Fruit fly (Drosophila melanogaster) whole organism, embryonic: ENCODE measurements around the gene Pex11c.

ENCODE experiments used
- Antp ChIP-seq: fragments of 200-800 bp; sonication (Bioruptor generic); optimal IDR thresholded peaks from 3 replicates; lab custom pipeline; 2016; ENCODE audit warnings: missing biosample characterization, missing genetic modification characterization
- CG10565 ChIP-seq: fragments of 200-800 bp; sonication (Bioruptor generic); optimal IDR thresholded peaks from 3 replicates; lab custom pipeline; 2016; ENCODE audit warnings: missing biosample characterization, mild to moderate bottlenecking, missing genetic modification characterization
- CG12071 ChIP-seq: fragments of 200-800 bp; sonication (Bioruptor generic); optimal IDR thresholded peaks from 3 replicates; lab custom pipeline; 2018; ENCODE audit warnings: missing biosample characterization, mild to moderate bottlenecking, missing genetic modification characterization
- CG14441 ChIP-seq: fragments of 200-800 bp; sonication (Bioruptor generic); IDR thresholded peaks from 2 replicates; pipeline ENCODE4 v1.3.6; 2022; ENCODE audit warnings: missing biosample characterization, missing genetic modification characterization
- CG17568 ChIP-seq: fragments of 200-800 bp; sonication (Bioruptor generic); optimal IDR thresholded peaks from 2 replicates; lab custom pipeline; 2018; ENCODE audit warnings: missing biosample characterization, mild to moderate bottlenecking, missing genetic modification characterization, moderate library complexity
- CG18764 ChIP-seq: fragments of 200-800 bp; sonication (Bioruptor generic); optimal IDR thresholded peaks from 3 replicates; lab custom pipeline; 2016; ENCODE audit warnings: missing biosample characterization, missing genetic modification characterization
- CG30403 ChIP-seq: fragments of 200-800 bp; sonication (Bioruptor generic); optimal IDR thresholded peaks from 3 replicates; lab custom pipeline; 2016; ENCODE audit warnings: missing biosample characterization, missing genetic modification characterization
- CG32532 ChIP-seq: fragments of 200-800 bp; sonication (Bioruptor generic); IDR thresholded peaks from 2 replicates; pipeline ENCODE4 v1.3.6; 2022; ENCODE audit warnings: missing biosample characterization, missing genetic modification characterization
- CG3281 ChIP-seq: fragments of 200-800 bp; sonication (Bioruptor generic); optimal IDR thresholded peaks from 3 replicates; lab custom pipeline; 2017; ENCODE audit warnings: missing biosample characterization, mild to moderate bottlenecking, missing genetic modification characterization
- CG34376 ChIP-seq: fragments of 200-800 bp; sonication (Bioruptor generic); optimal IDR thresholded peaks from 2 replicates; lab custom pipeline; 2018; ENCODE audit warnings: missing biosample characterization, mild to moderate bottlenecking, missing genetic modification characterization
- CG4360 ChIP-seq: fragments of 200-800 bp; sonication (Bioruptor generic); IDR thresholded peaks from 2 replicates; pipeline ENCODE4 v1.3.6; 2022; ENCODE audit warnings: missing biosample characterization, missing genetic modification characterization
- CG4820 ChIP-seq: fragments of 200-800 bp; sonication (Bioruptor generic); optimal IDR thresholded peaks from 3 replicates; lab custom pipeline; 2016; ENCODE audit warnings: missing biosample characterization, missing genetic modification characterization
- CG6175 ChIP-seq: fragments of 200-800 bp; sonication (Bioruptor generic); IDR thresholded peaks from 3 replicates; pipeline ENCODE4 v1.3.6; 2022; ENCODE audit warnings: missing biosample characterization, missing genetic modification characterization
- CG6813 ChIP-seq: fragments of 200-800 bp; sonication (Bioruptor generic); optimal IDR thresholded peaks from 2 replicates; lab custom pipeline; 2017; ENCODE audit warnings: missing biosample characterization, missing genetic modification characterization, mild to moderate bottlenecking, moderate library complexity, missing genetic modification reagents
- CG8290 ChIP-seq, 3 experiments: fragments of 200-800 bp; sonication (Bioruptor generic); optimal IDR thresholded peaks; 2 replicates each; lab custom pipeline; 2016 to 2019; ENCODE audit warnings: missing biosample characterization in 3 of 3, missing genetic modification characterization in 3 of 3, mild to moderate bottlenecking in 2 of 3, moderate library complexity in 1 of 3
- CG8924 ChIP-seq: fragments of 200-800 bp; optimal IDR thresholded peaks from 3 replicates; lab custom pipeline; 2019; ENCODE audit warnings: missing biosample characterization, mild to moderate bottlenecking, missing genetic modification characterization, moderate library complexity
- Dfd ChIP-seq, 2 experiments: fragments of >200 bp; optimal IDR thresholded peaks; 2 replicates each; lab custom pipeline; 2017; ENCODE audit warnings: missing biosample characterization in 2 of 2, missing genetic modification characterization in 2 of 2
- Dll ChIP-seq: fragments of 200-800 bp; sonication (Bioruptor generic); IDR thresholded peaks from 4 replicates; pipeline ENCODE4 v1.3.6; 2022; ENCODE audit warnings: missing biosample characterization, missing genetic modification characterization; ENCODE audit not compliant: partially characterized antibody
- Doc3 ChIP-seq: fragments of 200-800 bp; sonication (Bioruptor generic); IDR thresholded peaks from 3 replicates; pipeline ENCODE4 v1.3.6; 2022; ENCODE audit warnings: missing biosample characterization, missing genetic modification characterization; ENCODE audit not compliant: partially characterized antibody
- E2f2 ChIP-seq: fragments of 200-800 bp; sonication (Bioruptor generic); IDR thresholded peaks from 2 replicates; pipeline ENCODE4 v1.3.6; 2022; ENCODE audit warnings: missing biosample characterization, missing genetic modification characterization
- HmgD ChIP-seq: fragments of 200-800 bp; sonication (Bioruptor generic); optimal IDR thresholded peaks from 3 replicates; lab custom pipeline; 2016; ENCODE audit warnings: missing biosample characterization, missing genetic modification characterization
- Hr78 ChIP-seq, 2 experiments: fragments of 200-800 bp in 1 of 2; fragments of >200 bp in 1 of 2; sonication (Bioruptor generic) in 1 of 2; optimal IDR thresholded peaks; 2 replicates each; lab custom pipeline; 2017 to 2019; ENCODE audit warnings: missing biosample characterization in 2 of 2, missing genetic modification characterization in 2 of 2, mild to moderate bottlenecking in 1 of 2, moderate library complexity in 1 of 2
- Nf-YA ChIP-seq: fragments of 200-800 bp; sonication (Bioruptor generic); IDR thresholded peaks from 2 replicates; pipeline ENCODE4 v1.3.6; 2022; ENCODE audit warnings: missing biosample characterization, missing genetic modification characterization
- Opbp ChIP-seq: fragments of 200-800 bp; sonication (Bioruptor generic); IDR thresholded peaks from 3 replicates; pipeline ENCODE4 v1.3.6; 2022; ENCODE audit warnings: missing biosample characterization, missing genetic modification characterization; ENCODE audit not compliant: partially characterized antibody
- Ravus ChIP-seq: fragments of 200-800 bp; sonication (Bioruptor generic); IDR thresholded peaks from 2 replicates; pipeline ENCODE4 v1.3.6; 2022; ENCODE audit warnings: missing biosample characterization, missing genetic modification characterization
- Stat92E ChIP-seq, 3 experiments: fragments of >200 bp in 2 of 3; fragments of 200-800 bp in 1 of 3; sonication (Bioruptor generic) in 1 of 3; optimal IDR thresholded peaks; 2 replicates each; lab custom pipeline; 2017 to 2019; ENCODE audit warnings: missing biosample characterization in 3 of 3, missing genetic modification characterization in 3 of 3, mild to moderate bottlenecking in 1 of 3, moderate library complexity in 1 of 3
- Trl ChIP-seq, 3 experiments: fragments of >200 bp in 2 of 3; fragments of 200-800 bp in 1 of 3; sonication (Bioruptor generic) in 1 of 3; optimal IDR thresholded peaks; 2 replicates in 1 of 3; 3 replicates in 2 of 3; lab custom pipeline; 2016 to 2017; ENCODE audit warnings: missing biosample characterization in 1 of 3, missing genetic modification characterization in 1 of 3
- bcd ChIP-seq: fragments of 200-800 bp; sonication (Bioruptor generic); optimal IDR thresholded peaks from 2 replicates; lab custom pipeline; 2017; ENCODE audit warnings: missing biosample characterization, mild to moderate bottlenecking, missing genetic modification characterization
- chinmo ChIP-seq: fragments of 200-800 bp; sonication (Bioruptor generic); IDR thresholded peaks from 4 replicates; pipeline ENCODE4 v1.3.6; 2022; ENCODE audit warnings: missing biosample characterization, missing genetic modification characterization; ENCODE audit not compliant: partially characterized antibody
- dati ChIP-seq: fragments of 200-800 bp; sonication (Bioruptor generic); IDR thresholded peaks from 2 replicates; pipeline ENCODE4 v1.3.6; 2022; ENCODE audit warnings: missing biosample characterization, missing genetic modification characterization
- dpn ChIP-seq, 2 experiments: fragments of 200-800 bp; sonication (Bioruptor generic); optimal IDR thresholded peaks; 3 replicates each; lab custom pipeline; 2016; ENCODE audit warnings: missing biosample characterization in 2 of 2, missing genetic modification characterization in 2 of 2
- eve ChIP-seq, 2 experiments: fragments of >200 bp; optimal IDR thresholded peaks; 2 replicates each; lab custom pipeline; 2017; ENCODE audit warnings: missing biosample characterization in 2 of 2, missing genetic modification characterization in 2 of 2
- exex ChIP-seq: fragments of 200-800 bp; sonication (Bioruptor generic); optimal IDR thresholded peaks from 4 replicates; lab custom pipeline; 2018; ENCODE audit warnings: missing biosample characterization, mild to moderate bottlenecking, missing genetic modification characterization, moderate library complexity
- gem ChIP-seq: fragments of 200-800 bp; sonication (Bioruptor generic); optimal IDR thresholded peaks from 2 replicates; lab custom pipeline; 2019; ENCODE audit warnings: missing biosample characterization, mild to moderate bottlenecking, missing genetic modification characterization, moderate library complexity
- inv ChIP-seq: fragments of 200-800 bp; sonication (Bioruptor generic); IDR thresholded peaks from 2 replicates; pipeline ENCODE4 v1.3.6; 2022; ENCODE audit warnings: missing biosample characterization, missing genetic modification characterization; ENCODE audit not compliant: partially characterized antibody
- jing ChIP-seq: fragments of 200-800 bp; sonication (Bioruptor generic); optimal IDR thresholded peaks from 2 replicates; lab custom pipeline; 2018; ENCODE audit warnings: missing biosample characterization, mild to moderate bottlenecking, missing genetic modification characterization
- nmo ChIP-seq: fragments of 200-800 bp; sonication (Bioruptor generic); optimal IDR thresholded peaks from 2 replicates; lab custom pipeline; 2018; ENCODE audit warnings: missing biosample characterization, mild to moderate bottlenecking, missing genetic modification characterization, moderate library complexity
- onecut ChIP-seq: fragments of 200-800 bp; sonication (Bioruptor generic); IDR thresholded peaks from 2 replicates; pipeline ENCODE4 v1.3.6; 2022; ENCODE audit warnings: missing biosample characterization, missing genetic modification characterization
- phol ChIP-seq: fragments of 200-800 bp; sonication (Bioruptor generic); optimal IDR thresholded peaks from 3 replicates; lab custom pipeline; 2018; ENCODE audit warnings: missing biosample characterization, mild to moderate bottlenecking, missing genetic modification characterization, moderate library complexity
- rib ChIP-seq: fragments of 200-800 bp; sonication (Bioruptor generic); IDR thresholded peaks from 2 replicates; pipeline ENCODE4 v1.3.6; 2022; ENCODE audit warnings: missing biosample characterization, missing genetic modification characterization
- ro ChIP-seq: fragments of 200-800 bp; sonication (Bioruptor generic); IDR thresholded peaks from 2 replicates; pipeline ENCODE4 v1.3.6; 2022; ENCODE audit warnings: missing biosample characterization, missing genetic modification characterization
- row ChIP-seq: fragments of 200-800 bp; sonication (Bioruptor generic); IDR thresholded peaks from 3 replicates; pipeline ENCODE4 v1.3.6; 2022; ENCODE audit warnings: missing biosample characterization, missing genetic modification characterization
- sqz ChIP-seq: fragments of 200-800 bp; sonication (Bioruptor generic); optimal IDR thresholded peaks from 3 replicates; lab custom pipeline; 2018; ENCODE audit warnings: missing biosample characterization, mild to moderate bottlenecking, missing genetic modification characterization
- sug ChIP-seq: fragments of 200-800 bp; optimal IDR thresholded peaks from 2 replicates; lab custom pipeline; 2019; ENCODE audit warnings: missing biosample characterization, mild to moderate bottlenecking, missing genetic modification characterization, moderate library complexity
- tll ChIP-seq, 2 experiments: fragments of 200-800 bp in 1 of 2; fragments of >200 bp in 1 of 2; sonication (Bioruptor generic) in 1 of 2; optimal IDR thresholded peaks; 2 replicates each; lab custom pipeline; 2017 to 2019; ENCODE audit warnings: missing biosample characterization in 2 of 2, missing genetic modification characterization in 2 of 2, mild to moderate bottlenecking in 1 of 2, moderate library complexity in 1 of 2
- tx ChIP-seq: fragments of 200-800 bp; sonication (Bioruptor generic); optimal IDR thresholded peaks from 2 replicates; lab custom pipeline; 2016; ENCODE audit warnings: missing biosample characterization, missing genetic modification characterization
- wek ChIP-seq: fragments of 200-800 bp; sonication (Bioruptor generic); optimal IDR thresholded peaks from 3 replicates; lab custom pipeline; 2018; ENCODE audit warnings: missing biosample characterization, mild to moderate bottlenecking, missing genetic modification characterization, moderate library complexity

Gene Pex11c

DNA sequence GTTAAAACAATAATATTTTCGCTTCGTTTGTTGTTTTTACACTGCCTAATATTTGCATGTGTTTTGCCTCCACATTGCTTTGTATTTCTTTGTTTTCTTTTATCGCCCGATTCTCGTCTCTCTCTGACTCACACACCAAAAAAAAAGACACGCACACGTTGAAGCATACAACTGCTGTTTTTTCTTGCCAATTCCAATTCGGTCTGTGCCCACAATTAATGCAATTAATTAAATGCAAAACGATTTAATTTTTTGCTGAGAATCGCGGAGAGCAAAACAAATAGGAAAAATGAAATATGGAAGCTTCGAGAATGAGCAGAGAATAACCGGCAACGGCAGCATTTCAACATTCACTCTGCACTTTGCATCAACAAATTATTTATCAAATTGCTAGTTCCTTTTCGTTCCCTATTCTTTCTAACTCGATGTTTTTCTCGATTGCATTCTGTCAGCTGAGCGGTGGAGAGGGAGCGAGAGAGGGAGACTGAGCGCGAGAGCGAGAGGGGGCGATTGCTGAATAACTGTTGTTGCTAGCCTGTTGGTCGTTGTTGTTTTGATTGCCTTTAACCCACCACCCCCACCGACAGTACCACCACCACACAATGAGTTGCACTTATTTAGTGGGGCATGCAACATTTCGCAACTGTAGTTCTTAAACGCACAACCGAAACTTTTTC, 37.0 kb upstream of the Pex11c start (continued):
- TF ChIP-seq CG18764 (GFP tag; lab: Kevin White, UChicago): no peak
- no peak for TF ChIP-seq CG17568 (GFP tag; lab: Kevin White, UChicago)
- TF ChIP-seq tx (GFP tag; lab: Kevin White, UChicago): no peak
- no peak for TF ChIP-seq dati
- TF ChIP-seq row (GFP tag; lab: Robert Waterston, UW): 0 out of 3 replicates have a peak, but pooled peaks have one; percentile 26
- TF ChIP-seq CG8924 (tag; lab: Kevin White, UChicago): no peak
- TF ChIP-seq CG10565 (GFP tag; lab: Kevin White, UChicago): no peak
- no peak for TF ChIP-seq wek (GFP tag; lab: Kevin White, UChicago)
- TF ChIP-seq sug (tag; lab: Kevin White, UChicago): no peak
- no peak for TF ChIP-seq CG8290 (GFP tag; optimal IDR thresholded peaks at IDR 0.05; lab: Kevin White, UChicago)
- peak in 1 of 2 experiments; percentile 37 for TF ChIP-seq CG8290 (tag; optimal IDR thresholded peaks at IDR 0.05; lab: Kevin White, UChicago)
- TF ChIP-seq CG30403 (GFP tag; lab: Kevin White, UChicago): peak; percentile 3
- no peak for TF ChIP-seq Dll (GFP tag; lab: Robert Waterston, UW)
- TF ChIP-seq inv: no peak
- peak; percentile 42 to 59 for TF ChIP-seq Trl (optimal IDR thresholded peaks at IDR 0.05; lab: Kevin White, UChicago)
- no peak for TF ChIP-seq Trl (GFP tag; optimal IDR thresholded peaks at IDR 0.05; lab: Kevin White, UChicago)
- TF ChIP-seq CG14441 (GFP tag; lab: Robert Waterston, UW): 0 out of 2 replicates have a peak, but pooled peaks have one; percentile 4
- 0 out of 2 replicates have a peak, but pooled peaks have one; percentile 13 for TF ChIP-seq CG32532 (GFP tag; lab: Robert Waterston, UW)
- 0 out of 4 replicates have a peak, but pooled peaks have one; percentile 12 for TF ChIP-seq chinmo
- TF ChIP-seq CG6813 (GFP tag; lab: Kevin White, UChicago): no peak
- 0 out of 3 replicates have a peak, but pooled peaks have one; percentile 10 for TF ChIP-seq Doc3 (GFP tag; lab: Robert Waterston, UW)
- peak; percentile 77 for TF ChIP-seq CG4360
- no peak for TF ChIP-seq Hr78 (GFP tag; optimal IDR thresholded peaks at IDR 0.05; lab: Kevin White, UChicago)
- TF ChIP-seq nmo (GFP tag; lab: Kevin White, UChicago): no peak
- TF ChIP-seq CG6175 (GFP tag; lab: Robert Waterston, UW): 0 out of 3 replicates have a peak, but pooled peaks have one; percentile 47
- no peak for TF ChIP-seq Nf-YA
- TF ChIP-seq CG12071: peak; percentile 6
- no peak for TF ChIP-seq Opbp (GFP tag; lab: Robert Waterston, UW)
- no peak for TF ChIP-seq phol (tag; lab: Kevin White, UChicago)
- no peak for TF ChIP-seq Stat92E (GFP tag; optimal IDR thresholded peaks at IDR 0.05; lab: Kevin White, UChicago)
- TF ChIP-seq sqz (GFP tag; lab: Kevin White, UChicago): peak; percentile 37
- TF ChIP-seq CG34376 (GFP tag; lab: Kevin White, UChicago): no peak
- no peak for TF ChIP-seq ro (GFP tag; lab: Robert Waterston, UW)
- peak in 1 of 2 experiments; percentile 75 for TF ChIP-seq eve (GFP tag; optimal IDR thresholded peaks at IDR 0.05; lab: Kevin White, UChicago)
- TF ChIP-seq dpn (GFP tag; optimal IDR thresholded peaks at IDR 0.05; lab: Kevin White, UChicago): no peak
- TF ChIP-seq gem (tag; lab: Kevin White, UChicago): no peak
- no peak for TF ChIP-seq HmgD (GFP tag; lab: Kevin White, UChicago)
- TF ChIP-seq Ravus (GFP tag; lab: Robert Waterston, UW): no peak
- TF ChIP-seq bcd (GFP tag; lab: Kevin White, UChicago): no peak
- TF ChIP-seq Antp: no peak
- TF ChIP-seq tll (GFP tag; optimal IDR thresholded peaks at IDR 0.05; lab: Kevin White, UChicago): no peak
- no peak for TF ChIP-seq Dfd (GFP tag; optimal IDR thresholded peaks at IDR 0.05; lab: Kevin White, UChicago)
- no peak for TF ChIP-seq E2f2 (GFP tag; lab: Robert Waterston, UW)
- no peak for TF ChIP-seq jing (GFP tag; lab: Kevin White, UChicago)
- TF ChIP-seq rib (GFP tag; lab: Robert Waterston, UW): no peak
- no peak for TF ChIP-seq onecut (GFP tag; lab: Robert Waterston, UW)
- TF ChIP-seq CG4820: no peak
- TF ChIP-seq exex: peak; percentile 4
- TF ChIP-seq CG3281 (GFP tag; lab: Kevin White, UChicago): peak; percentile 36
